Worm (Caenorhabditis elegans) whole organism, L1 larva: ENCODE data around the gene F36A4.3.
A peak's percentile ranks its signal among the peaks of the same experiment; 100 is the strongest.

Source experiments
- C04F5.9 ChIP-seq: sonication (generic microtip); optimal IDR thresholded peaks from 2 replicates; lab custom pipeline; 2016; ENCODE audit warnings: missing genetic modification characterization, missing compliant biosample characterization
- F16B12.6 ChIP-seq: fragments of 150-350 bp; optimal IDR thresholded peaks from 2 replicates; lab custom pipeline; 2014; ENCODE audit warnings: missing biosample characterization, missing genetic modification characterization
- alr-1 ChIP-seq: fragments of 200-800 bp; sonication (Bioruptor generic); optimal IDR thresholded peaks from 2 replicates; lab custom pipeline; 2018; ENCODE audit warnings: borderline replicate concordance, mild to moderate bottlenecking, missing genetic modification characterization, missing compliant biosample characterization
- blmp-1 ChIP-seq: fragments of 150-350 bp; optimal IDR thresholded peaks from 2 replicates; lab custom pipeline; 2014; ENCODE audit warnings: missing biosample characterization, missing genetic modification characterization
- ceh-8 ChIP-seq: fragments of 200-800 bp; sonication (Bioruptor generic); optimal IDR thresholded peaks from 2 replicates; lab custom pipeline; 2018; ENCODE audit warnings: mild to moderate bottlenecking, missing genetic modification characterization, moderate library complexity, missing compliant biosample characterization
- ceh-82 ChIP-seq, 3 experiments: fragments of 150-350 bp in 1 of 3; sonication (generic microtip) in 2 of 3; optimal IDR thresholded peaks; 2 replicates each; lab custom pipeline; 2014 to 2017; ENCODE audit warnings: missing biosample characterization in 3 of 3, missing genetic modification characterization in 3 of 3
- dpl-1 ChIP-seq, 3 experiments: fragments of 150-350 bp in 2 of 3; sonication (generic microtip) in 1 of 3; optimal IDR thresholded peaks; 2 replicates each; lab custom pipeline; 2014 to 2017; ENCODE audit warnings: missing biosample characterization in 3 of 3, missing genetic modification characterization in 3 of 3, missing genetic modification reagents in 3 of 3
- dsc-1 ChIP-seq: sonication (generic microtip); optimal IDR thresholded peaks from 2 replicates; lab custom pipeline; 2016; ENCODE audit warnings: mild to moderate bottlenecking, missing genetic modification characterization, missing compliant biosample characterization
- efl-1 ChIP-seq, 4 experiments: fragments of 150-350 bp; optimal IDR thresholded peaks in 3 of 4; peaks in 1 of 4; 1 replicate in 1 of 4; 2 replicates in 3 of 4; lab custom pipeline; 2014; ENCODE audit warnings: missing biosample characterization in 2 of 4, missing genetic modification characterization in 2 of 4, missing genetic modification reagents in 2 of 4
- efl-3 ChIP-seq: fragments of 200-800 bp; sonication (Bioruptor generic); optimal IDR thresholded peaks from 2 replicates; lab custom pipeline; 2018; ENCODE audit warnings: mild to moderate bottlenecking, missing genetic modification characterization, missing compliant biosample characterization
- elt-3 ChIP-seq, 6 experiments: fragments of 150-350 bp in 1 of 6; sonication (generic microtip); optimal IDR thresholded peaks; 2 replicates each; lab custom pipeline; 2017 to 2018; ENCODE audit warnings: missing biosample characterization in 6 of 6, missing genetic modification characterization in 6 of 6, inconsistent platforms in 1 of 6
- ets-5 ChIP-seq: fragments of 200-800 bp; sonication (Bioruptor generic); IDR thresholded peaks from 2 replicates; pipeline ENCODE4 v1.3.6; 2022; ENCODE audit warnings: missing genetic modification characterization, missing compliant biosample characterization
- fkh-10 ChIP-seq: sonication (generic microtip); optimal IDR thresholded peaks from 2 replicates; lab custom pipeline; 2017; ENCODE audit warnings: missing biosample characterization, missing genetic modification reagents, missing genetic modification characterization
- fkh-8 ChIP-seq: sonication (generic microtip); optimal IDR thresholded peaks from 2 replicates; lab custom pipeline; 2016; ENCODE audit warnings: mild to moderate bottlenecking, missing genetic modification characterization, missing compliant biosample characterization
- hlh-17 ChIP-seq: fragments of 200-800 bp; sonication (Bioruptor generic); optimal IDR thresholded peaks from 2 replicates; lab custom pipeline; 2018; ENCODE audit warnings: missing genetic modification characterization, mild to moderate bottlenecking, missing compliant biosample characterization, moderate library complexity, borderline replicate concordance
- hpl-2 ChIP-seq: fragments of 150-350 bp; optimal IDR thresholded peaks from 2 replicates; lab custom pipeline; 2014; ENCODE audit warnings: missing biosample characterization, missing genetic modification reagents, missing genetic modification characterization
- irx-1 ChIP-seq: sonication (generic microtip); optimal IDR thresholded peaks from 2 replicates; lab custom pipeline; 2016; ENCODE audit warnings: missing genetic modification characterization, missing compliant biosample characterization
- isw-1 ChIP-seq: fragments of 200-800 bp; sonication (Bioruptor generic); IDR thresholded peaks from 2 replicates; pipeline ENCODE4 v1.3.6; 2022; ENCODE audit warnings: missing genetic modification characterization, missing compliant biosample characterization
- lin-13 ChIP-seq: fragments of 150-350 bp; optimal IDR thresholded peaks from 2 replicates; lab custom pipeline; 2014; ENCODE audit warnings: missing biosample characterization, missing genetic modification reagents, missing genetic modification characterization
- lin-14 ChIP-seq: fragments of 200-800 bp; sonication (Bioruptor generic); optimal IDR thresholded peaks from 2 replicates; lab custom pipeline; 2018; ENCODE audit warnings: mild to moderate bottlenecking, missing genetic modification characterization, moderate library complexity, missing compliant biosample characterization
- lin-35 ChIP-seq, 2 experiments: fragments of 150-350 bp; optimal IDR thresholded peaks; 2 replicates each; lab custom pipeline; 2014; ENCODE audit warnings: missing biosample characterization in 2 of 2, missing genetic modification characterization in 2 of 2, missing genetic modification reagents in 2 of 2
- lin-39 ChIP-seq: fragments of 150-350 bp; optimal IDR thresholded peaks from 2 replicates; lab custom pipeline; 2014; ENCODE audit warnings: missing biosample characterization, missing genetic modification reagents, missing genetic modification characterization
- lsy-2 ChIP-seq, 2 experiments: fragments of 150-350 bp; optimal IDR thresholded peaks; 2 replicates each; lab custom pipeline; 2014; ENCODE audit warnings: missing biosample characterization in 2 of 2, missing genetic modification characterization in 2 of 2
- mdl-1 ChIP-seq, 2 experiments: fragments of 150-350 bp; optimal IDR thresholded peaks; 2 replicates each; lab custom pipeline; 2014 to 2017; ENCODE audit warnings: missing biosample characterization in 2 of 2, missing genetic modification characterization in 2 of 2, inconsistent platforms in 1 of 2
- mef-2 ChIP-seq: fragments of 150-350 bp; optimal IDR thresholded peaks from 2 replicates; lab custom pipeline; 2014; ENCODE audit warnings: missing biosample characterization, missing genetic modification characterization
- nhr-19 ChIP-seq: fragments of 200-800 bp; sonication (Bioruptor generic); conservative IDR thresholded peaks from 2 replicates; pipeline ENCODE4 v1.3.6; 2022; ENCODE audit warnings: missing genetic modification characterization, missing compliant biosample characterization
- nhr-47 ChIP-seq: sonication (generic microtip); optimal IDR thresholded peaks from 2 replicates; lab custom pipeline; 2016; ENCODE audit warnings: mild to moderate bottlenecking, missing genetic modification characterization, moderate library complexity, missing compliant biosample characterization
- nhr-71 ChIP-seq: sonication (generic microtip); optimal IDR thresholded peaks from 2 replicates; lab custom pipeline; 2016; ENCODE audit warnings: mild to moderate bottlenecking, missing genetic modification characterization, moderate library complexity, missing compliant biosample characterization
- nhr-84 ChIP-seq: sonication (generic microtip); optimal IDR thresholded peaks from 2 replicates; lab custom pipeline; 2017; ENCODE audit warnings: missing biosample characterization, missing genetic modification characterization
- nhr-85 ChIP-seq: sonication (generic microtip); peaks from one replicate; lab custom pipeline; 2016; ENCODE audit warnings: missing genetic modification characterization, inconsistent platforms, missing compliant biosample characterization
- nhr-90 ChIP-seq: sonication (generic microtip); optimal IDR thresholded peaks from 2 replicates; lab custom pipeline; 2016; ENCODE audit warnings: mild to moderate bottlenecking, missing genetic modification characterization, missing compliant biosample characterization; ENCODE audit not compliant: poor library complexity
- pax-3 ChIP-seq: fragments of 200-800 bp; sonication (Bioruptor generic); optimal IDR thresholded peaks from 2 replicates; lab custom pipeline; 2018; ENCODE audit warnings: mild to moderate bottlenecking, missing genetic modification characterization, moderate library complexity, missing compliant biosample characterization
- skn-1 ChIP-seq: fragments of 150-350 bp; optimal IDR thresholded peaks from 2 replicates; lab custom pipeline; 2014; ENCODE audit warnings: missing biosample characterization, missing genetic modification characterization
- snpc-4 ChIP-seq: fragments of 150-350 bp; optimal IDR thresholded peaks from 2 replicates; lab custom pipeline; 2014; ENCODE audit warnings: missing biosample characterization, missing genetic modification characterization
- snu-23 ChIP-seq: sonication (generic microtip); optimal IDR thresholded peaks from 2 replicates; lab custom pipeline; 2016; ENCODE audit warnings: missing genetic modification characterization, missing compliant biosample characterization
- sptf-1 ChIP-seq: fragments of 150-350 bp; optimal IDR thresholded peaks from 2 replicates; lab custom pipeline; 2014; ENCODE audit warnings: missing biosample characterization, missing genetic modification characterization
- swsn-7 ChIP-seq: sonication (generic microtip); optimal IDR thresholded peaks from 2 replicates; lab custom pipeline; 2016; ENCODE audit warnings: missing genetic modification characterization, missing compliant biosample characterization
- unc-130 ChIP-seq: fragments of 150-350 bp; optimal IDR thresholded peaks from 2 replicates; lab custom pipeline; 2017; ENCODE audit warnings: missing biosample characterization, missing genetic modification characterization, inconsistent platforms
- unc-86 ChIP-seq: sonication (generic microtip); optimal IDR thresholded peaks from 2 replicates; lab custom pipeline; 2016; ENCODE audit warnings: missing genetic modification characterization, missing compliant biosample characterization
- unc-98 ChIP-seq: fragments of 200-800 bp; sonication (Bioruptor generic); IDR thresholded peaks from 2 replicates; pipeline ENCODE4 v1.3.6; 2022; ENCODE audit warnings: missing genetic modification characterization, missing compliant biosample characterization
- xbp-1 ChIP-seq: sonication (generic microtip); optimal IDR thresholded peaks from 2 replicates; lab custom pipeline; 2016; ENCODE audit warnings: missing genetic modification characterization, missing compliant biosample characterization
- zip-4 ChIP-seq: fragments of 200-800 bp; sonication (Bioruptor generic); optimal IDR thresholded peaks from 2 replicates; lab custom pipeline; 2018; ENCODE audit warnings: mild to moderate bottlenecking, missing genetic modification characterization, moderate library complexity, missing compliant biosample characterization
- ztf-4 ChIP-seq: fragments of 150-350 bp; optimal IDR thresholded peaks from 2 replicates; lab custom pipeline; 2014; ENCODE audit warnings: missing biosample characterization, missing genetic modification characterization

F36A4.3 gene

DNA sequence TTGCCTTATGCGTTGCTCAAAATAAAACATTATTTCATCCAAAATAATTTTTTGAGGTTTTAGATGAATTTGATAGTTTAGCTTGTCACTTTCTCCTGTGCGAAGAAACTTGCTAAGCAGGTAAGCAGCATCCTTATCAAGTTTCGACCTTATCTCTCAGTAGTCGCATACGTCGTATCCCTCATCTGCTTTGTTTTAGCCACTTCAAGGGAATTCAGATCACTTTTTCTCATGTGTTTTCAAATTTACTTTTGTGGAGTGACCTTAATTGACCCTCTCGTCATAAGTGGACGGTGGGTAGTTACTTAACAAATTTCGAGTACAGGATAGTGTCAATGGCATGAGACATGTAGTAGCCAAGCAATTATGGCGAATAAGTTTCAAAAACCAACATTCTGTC is 32.7 kb upstream of the F36A4.3 start:
- no peak for TF ChIP-seq isw-1 (GFP tag; lab: Robert Waterston, UW)
- no peak for TF ChIP-seq hlh-17 (GFP tag; lab: Kevin White, UChicago)
- no peak for TF ChIP-seq alr-1
- no peak for TF ChIP-seq C04F5.9
- TF ChIP-seq hpl-2: no peak
- TF ChIP-seq nhr-84: no peak
- TF ChIP-seq unc-98: no peak
- TF ChIP-seq blmp-1: peak; percentile 79
- TF ChIP-seq mef-2: no peak
- TF ChIP-seq pax-3: no peak
- TF ChIP-seq ztf-4 (tag; lab: Kevin White, UChicago): peak; percentile 59

DNA sequence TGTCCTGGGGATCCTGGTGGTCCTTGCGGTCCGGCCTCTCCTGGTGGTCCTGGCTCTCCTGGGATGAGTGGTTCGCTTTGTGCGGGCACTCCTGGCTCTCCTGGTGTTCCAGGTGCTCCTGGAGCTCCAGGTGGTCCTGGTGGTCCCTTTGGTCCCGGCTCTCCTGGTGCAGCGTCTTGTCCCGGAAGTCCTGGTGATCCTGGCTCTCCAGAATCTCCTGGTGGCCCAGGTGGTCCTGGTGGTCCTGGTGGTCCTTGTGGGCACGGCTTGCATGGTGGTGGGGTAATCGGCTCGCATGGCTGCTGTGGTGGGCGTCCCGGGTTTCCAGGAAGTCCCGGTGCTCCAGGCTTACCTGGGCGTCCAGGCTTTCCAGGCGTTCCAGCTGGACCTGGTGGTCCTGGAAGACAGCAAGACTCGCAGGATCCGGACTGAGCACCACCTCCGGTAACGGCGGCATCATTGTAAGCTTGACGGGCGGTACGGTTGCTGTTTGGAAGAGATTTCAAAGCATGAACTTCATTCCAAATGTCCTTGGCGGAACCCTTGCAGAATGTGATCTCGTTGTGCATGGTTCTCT is 25.5 kb upstream of the F36A4.3 start:
- TF ChIP-seq sptf-1: no peak
- TF ChIP-seq ceh-8 (GFP tag; lab: Kevin White, UChicago): peak; percentile 70
- no peak for TF ChIP-seq efl-1 (optimal IDR thresholded peaks at IDR 0.05; lab: Kevin White, UChicago)
- peak in 1 of 2 experiments; percentile 78 for TF ChIP-seq efl-1 (GFP tag; optimal IDR thresholded peaks at IDR 0.05 in 1 of 2; lab: Kevin White, UChicago)
- TF ChIP-seq skn-1 (tag; lab: Kevin White, UChicago): no peak
- no peak for TF ChIP-seq fkh-10 (GFP tag; lab: Kevin White, UChicago)

DNA sequence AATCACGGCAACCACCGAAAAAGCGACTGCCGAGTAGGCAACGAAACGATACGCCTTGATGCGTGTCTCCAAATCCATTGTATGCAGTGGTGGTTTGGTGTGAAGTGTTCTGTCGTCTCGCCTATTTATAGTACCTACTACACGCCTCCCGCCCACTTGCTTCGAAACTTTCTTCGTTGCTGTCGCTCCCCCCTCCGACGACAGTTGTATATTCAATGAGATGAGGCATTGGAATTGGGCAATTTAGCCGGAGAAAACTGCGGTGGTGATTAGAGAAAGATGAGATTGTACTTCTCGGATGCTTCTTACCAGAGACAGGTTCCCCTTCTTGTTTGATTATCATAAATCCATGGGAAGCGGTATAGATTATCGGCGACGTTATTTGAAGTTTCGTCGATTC is 24.9 kb upstream of the F36A4.3 start, which contains the start of gene col-34:
Gene col-34 (minus strand): TSS at position 101 of the 400 bp plus-strand sequence.
- TF ChIP-seq nhr-47 (tag; lab: Kevin White, UChicago) (no peak), blmp-1 (peak; percentile 15)

DNA sequence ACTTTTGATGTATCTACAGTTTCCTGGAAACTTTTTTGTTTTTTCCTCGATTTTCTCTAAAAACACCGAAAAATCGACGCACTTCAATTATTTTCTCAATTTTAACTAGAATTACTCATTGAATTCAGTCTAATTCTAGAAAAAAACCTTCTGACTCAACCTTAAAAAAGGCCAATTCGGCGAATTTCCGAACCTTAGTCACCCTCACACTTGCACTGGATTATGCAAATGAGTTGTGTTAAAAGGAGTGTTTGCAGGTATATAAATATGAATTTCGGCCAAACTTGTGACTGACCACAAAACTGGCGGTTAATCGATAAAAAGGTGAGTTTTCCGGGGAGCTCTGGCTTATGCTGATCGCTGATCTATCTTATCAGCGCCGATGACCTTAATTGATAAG is 22.9 kb upstream of the F36A4.3 start, which contains the start of gene ttr-20:
Gene ttr-20 (plus strand): TSS at position 301 of the 400 bp plus-strand sequence.
- TF ChIP-seq nhr-85 (tag; lab: Kevin White, UChicago) (peak; percentile 7), C04F5.9 (no peak)

DNA sequence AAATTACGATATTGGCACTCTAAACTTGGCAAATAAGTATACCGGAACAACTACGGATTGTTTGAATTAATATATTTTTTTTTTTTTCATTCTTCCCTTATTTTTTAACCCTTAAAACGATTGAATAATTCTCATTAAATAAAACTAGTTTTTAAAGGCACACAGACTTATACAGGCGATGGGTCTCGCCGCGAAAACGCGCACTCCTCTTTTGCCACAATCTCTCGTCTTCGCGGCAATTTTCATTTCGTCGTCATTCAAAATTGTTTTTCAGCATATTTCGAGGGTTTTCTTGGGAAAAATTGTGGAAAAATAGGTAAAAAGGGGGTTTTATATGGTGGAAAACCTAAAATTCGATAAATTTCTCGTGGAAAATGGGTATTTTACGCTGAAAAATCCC is 22.1 kb upstream of the F36A4.3 start:
- TF ChIP-seq nhr-19 (GFP tag; lab: Robert Waterston, UW) (peak; percentile 64), nhr-90 (tag; lab: Kevin White, UChicago) (peak; percentile 42), isw-1 (GFP tag; lab: Robert Waterston, UW) (peak; percentile 68), nhr-47 (tag; lab: Kevin White, UChicago) (peak; percentile 70), F16B12.6 (peak; percentile 33), dpl-1 (GFP tag; optimal IDR thresholded peaks at IDR 0.05; lab: Kevin White, UChicago) (peak; percentile 60 to 82 (median 80)), mdl-1 (tag; optimal IDR thresholded peaks at IDR 0.05; lab: Kevin White, UChicago) (peak in 1 of 2 experiments; percentile 19), lin-14 (GFP tag; lab: Kevin White, UChicago) (peak; percentile 35), snu-23 (GFP tag; lab: Kevin White, UChicago) (peak; percentile 78), ceh-82 (tag; optimal IDR thresholded peaks at IDR 0.05; lab: Kevin White, UChicago) (peak; percentile 36 to 54 (median 52)), swsn-7 (peak; percentile 67), lsy-2 (tag; optimal IDR thresholded peaks at IDR 0.05; lab: Kevin White, UChicago) (peak; percentile 73 to 85), C04F5.9 (peak; percentile 10), lin-13 (GFP tag; lab: Kevin White, UChicago) (peak; percentile 48), unc-130 (peak; percentile 40), zip-4 (no peak), nhr-71 (tag; lab: Kevin White, UChicago) (peak; percentile 80), irx-1 (tag; lab: Kevin White, UChicago) (peak; percentile 36), elt-3 (tag; optimal IDR thresholded peaks at IDR 0.05; lab: Kevin White, UChicago) (peak in 2 of 6 experiments; percentile 1 to 39), dsc-1 (tag; lab: Kevin White, UChicago) (peak; percentile 66), efl-1 (optimal IDR thresholded peaks at IDR 0.05; lab: Kevin White, UChicago) (peak; percentile 83 to 85), efl-1 (GFP tag; optimal IDR thresholded peaks at IDR 0.05 in 1 of 2; lab: Kevin White, UChicago) (peak; percentile 82 to 98), alr-1 (no peak), ets-5 (no peak), fkh-8 (peak; percentile 39), ztf-4 (tag; lab: Kevin White, UChicago) (no peak), lin-39 (tag; lab: Kevin White, UChicago) (peak; percentile 2), unc-86 (tag; lab: Kevin White, UChicago) (peak; percentile 39), lin-35 (GFP tag; optimal IDR thresholded peaks at IDR 0.05; lab: Kevin White, UChicago) (peak; percentile 76 to 85), snpc-4 (tag; lab: Kevin White, UChicago) (peak; percentile 40), xbp-1 (tag; lab: Kevin White, UChicago) (peak; percentile 53), efl-3 (no peak)
